Fruit fly (Drosophila melanogaster) whole organism, embryonic: ENCODE results near the gene udt.

ENCODE experiments used
- Ada2b ChIP-seq: fragments of 200-800 bp; sonication (Bioruptor generic); IDR thresholded peaks from 2 replicates; pipeline ENCODE4 v1.3.6; 2022; ENCODE audit warnings: missing biosample characterization, missing genetic modification characterization
- Blimp-1 ChIP-seq: fragments of 200-800 bp; sonication (Bioruptor generic); optimal IDR thresholded peaks from 3 replicates; lab custom pipeline; 2018; ENCODE audit warnings: missing biosample characterization, missing genetic modification characterization, mild to moderate bottlenecking, moderate library complexity, missing genetic modification reagents
- CG10565 ChIP-seq: fragments of 200-800 bp; sonication (Bioruptor generic); optimal IDR thresholded peaks from 3 replicates; lab custom pipeline; 2016; ENCODE audit warnings: missing biosample characterization, mild to moderate bottlenecking, missing genetic modification characterization
- CG11085 ChIP-seq: fragments of 200-800 bp; sonication (Bioruptor generic); IDR thresholded peaks from 2 replicates; pipeline ENCODE4 v1.3.6; 2022; ENCODE audit warnings: missing biosample characterization, missing genetic modification characterization
- CG11093 ChIP-seq: fragments of 200-800 bp; sonication (Bioruptor generic); IDR thresholded peaks from 3 replicates; pipeline ENCODE4 v1.3.6; 2022; ENCODE audit warnings: missing biosample characterization, missing genetic modification characterization
- CG12071 ChIP-seq: fragments of 200-800 bp; sonication (Bioruptor generic); optimal IDR thresholded peaks from 3 replicates; lab custom pipeline; 2018; ENCODE audit warnings: missing biosample characterization, mild to moderate bottlenecking, missing genetic modification characterization
- CG1233 ChIP-seq: fragments of 200-800 bp; sonication (Bioruptor generic); optimal IDR thresholded peaks from 4 replicates; lab custom pipeline; 2018; ENCODE audit warnings: missing biosample characterization, mild to moderate bottlenecking, missing genetic modification characterization
- CG18262 ChIP-seq: fragments of 200-800 bp; optimal IDR thresholded peaks from 3 replicates; lab custom pipeline; 2019; ENCODE audit warnings: missing biosample characterization, mild to moderate bottlenecking, missing genetic modification characterization, moderate library complexity
- CG2678 ChIP-seq: fragments of 200-800 bp; sonication (Bioruptor generic); optimal IDR thresholded peaks from 3 replicates; lab custom pipeline; 2019; ENCODE audit warnings: missing biosample characterization, mild to moderate bottlenecking, missing genetic modification characterization, moderate library complexity
- CG2875 ChIP-seq: fragments of 200-800 bp; sonication (Bioruptor generic); optimal IDR thresholded peaks from 2 replicates; lab custom pipeline; 2017; ENCODE audit warnings: missing biosample characterization, mild to moderate bottlenecking, missing genetic modification characterization, missing genetic modification reagents
- CG2889 ChIP-seq: fragments of 200-800 bp; sonication (Bioruptor generic); IDR thresholded peaks from 3 replicates; pipeline ENCODE4 v1.3.6; 2022; ENCODE audit warnings: missing biosample characterization, missing genetic modification characterization
- CG32772 ChIP-seq: fragments of 200-800 bp; sonication (Bioruptor generic); IDR thresholded peaks from 2 replicates; pipeline ENCODE4 v1.3.6; 2022; ENCODE audit warnings: missing biosample characterization, missing genetic modification characterization
- CG34422 ChIP-seq: fragments of 200-800 bp; sonication (Bioruptor generic); IDR thresholded peaks from 3 replicates; pipeline ENCODE4 v1.3.6; 2022; ENCODE audit warnings: missing biosample characterization, missing genetic modification characterization
- CG3726 ChIP-seq: fragments of 200-800 bp; sonication (Bioruptor generic); IDR thresholded peaks from 3 replicates; pipeline ENCODE4, ENCODE4 v1.3.6; 2022; ENCODE audit warnings: missing biosample characterization, missing genetic modification characterization
- CG3847 ChIP-seq: fragments of 200-800 bp; sonication (Bioruptor generic); IDR thresholded peaks from 2 replicates; pipeline ENCODE4 v1.3.6; 2022; ENCODE audit warnings: missing biosample characterization, missing genetic modification characterization
- CG5180 ChIP-seq: fragments of 200-800 bp; sonication (Bioruptor generic); optimal IDR thresholded peaks from 3 replicates; lab custom pipeline; 2017; ENCODE audit warnings: missing biosample characterization, missing genetic modification characterization, mild to moderate bottlenecking, moderate library complexity, missing genetic modification reagents
- CG7271 ChIP-seq: fragments of 200-800 bp; sonication (Bioruptor generic); optimal IDR thresholded peaks from 2 replicates; lab custom pipeline; 2018; ENCODE audit warnings: missing biosample characterization, mild to moderate bottlenecking, missing genetic modification characterization, moderate library complexity
- CG7839 ChIP-seq: fragments of 200-800 bp; sonication (Bioruptor generic); optimal IDR thresholded peaks from 3 replicates; lab custom pipeline; 2018; ENCODE audit warnings: missing biosample characterization, mild to moderate bottlenecking, missing genetic modification characterization, moderate library complexity
- CG8359 ChIP-seq: fragments of 200-800 bp; sonication (Bioruptor generic); optimal IDR thresholded peaks from 2 replicates; lab custom pipeline; 2017; ENCODE audit warnings: missing biosample characterization, mild to moderate bottlenecking, missing genetic modification characterization, borderline replicate concordance
- CG8478 ChIP-seq: fragments of >200 bp; optimal IDR thresholded peaks from 2 replicates; lab custom pipeline; 2018
- D19B ChIP-seq: fragments of 200-800 bp; sonication (Bioruptor generic); optimal IDR thresholded peaks from 2 replicates; lab custom pipeline; 2017; ENCODE audit warnings: missing biosample characterization, mild to moderate bottlenecking, missing genetic modification characterization
- Dfd ChIP-seq, 2 experiments: fragments of >200 bp; optimal IDR thresholded peaks; 2 replicates each; lab custom pipeline; 2017; ENCODE audit warnings: missing biosample characterization in 2 of 2, missing genetic modification characterization in 2 of 2
- E2f2 ChIP-seq: fragments of 200-800 bp; sonication (Bioruptor generic); IDR thresholded peaks from 2 replicates; pipeline ENCODE4 v1.3.6; 2022; ENCODE audit warnings: missing biosample characterization, missing genetic modification characterization
- Fer2 ChIP-seq: fragments of 200-800 bp; sonication (Bioruptor generic); optimal IDR thresholded peaks from 2 replicates; lab custom pipeline; 2018; ENCODE audit warnings: missing biosample characterization, mild to moderate bottlenecking, missing genetic modification characterization, moderate library complexity
- Hr39 ChIP-seq: fragments of >200 bp; optimal IDR thresholded peaks from 2 replicates; lab custom pipeline; 2017
- Hr78 ChIP-seq, 2 experiments: fragments of 200-800 bp in 1 of 2; fragments of >200 bp in 1 of 2; sonication (Bioruptor generic) in 1 of 2; optimal IDR thresholded peaks; 2 replicates each; lab custom pipeline; 2017 to 2019; ENCODE audit warnings: missing biosample characterization in 2 of 2, missing genetic modification characterization in 2 of 2, mild to moderate bottlenecking in 1 of 2, moderate library complexity in 1 of 2
- Hsf ChIP-seq: fragments of 200-800 bp; sonication (Bioruptor generic); optimal IDR thresholded peaks from 3 replicates; lab custom pipeline; 2016; ENCODE audit warnings: missing biosample characterization, missing genetic modification characterization
- Nf-YB ChIP-seq: fragments of 200-800 bp; sonication (Bioruptor generic); optimal IDR thresholded peaks from 3 replicates; lab custom pipeline; 2019; ENCODE audit warnings: missing biosample characterization, mild to moderate bottlenecking, missing genetic modification characterization, moderate library complexity
- Ravus ChIP-seq: fragments of 200-800 bp; sonication (Bioruptor generic); IDR thresholded peaks from 2 replicates; pipeline ENCODE4 v1.3.6; 2022; ENCODE audit warnings: missing biosample characterization, missing genetic modification characterization
- Sin3A ChIP-seq: fragments of >200 bp; optimal IDR thresholded peaks from 2 replicates; lab custom pipeline; 2018
- aop ChIP-seq: fragments of 200-800 bp; sonication (Bioruptor generic); IDR thresholded peaks from 2 replicates; pipeline ENCODE4 v1.3.6; 2022; ENCODE audit warnings: missing biosample characterization, missing genetic modification characterization
- ase ChIP-seq: fragments of 200-800 bp; sonication (Bioruptor generic); IDR thresholded peaks from 3 replicates; pipeline ENCODE4 v1.3.6; 2022; ENCODE audit warnings: missing biosample characterization, missing genetic modification characterization
- btn ChIP-seq: fragments of 200-800 bp; sonication (Bioruptor generic); optimal IDR thresholded peaks from 2 replicates; lab custom pipeline; 2016; ENCODE audit warnings: missing biosample characterization, missing genetic modification characterization
- caup ChIP-seq: fragments of 200-800 bp; sonication (Bioruptor generic); optimal IDR thresholded peaks from 3 replicates; lab custom pipeline; 2017; ENCODE audit warnings: missing biosample characterization, mild to moderate bottlenecking, missing genetic modification characterization, moderate library complexity; ENCODE audit not compliant: severe bottlenecking
- crol ChIP-seq: fragments of 200-800 bp; sonication (Bioruptor generic); IDR thresholded peaks from 2 replicates; pipeline ENCODE4 v1.3.6; 2022; ENCODE audit warnings: missing biosample characterization, missing genetic modification characterization
- dmrt11E ChIP-seq: fragments of 200-800 bp; sonication (Bioruptor generic); optimal IDR thresholded peaks from 3 replicates; lab custom pipeline; 2018; ENCODE audit warnings: missing biosample characterization, mild to moderate bottlenecking, missing genetic modification characterization, moderate library complexity
- dpn ChIP-seq, 2 experiments: fragments of 200-800 bp; sonication (Bioruptor generic); optimal IDR thresholded peaks; 3 replicates each; lab custom pipeline; 2016; ENCODE audit warnings: missing biosample characterization in 2 of 2, missing genetic modification characterization in 2 of 2
- eve ChIP-seq, 2 experiments: fragments of >200 bp; optimal IDR thresholded peaks; 2 replicates each; lab custom pipeline; 2017; ENCODE audit warnings: missing biosample characterization in 2 of 2, missing genetic modification characterization in 2 of 2
- gsb-n ChIP-seq: fragments of 200-800 bp; sonication (Bioruptor generic); optimal IDR thresholded peaks from 3 replicates; lab custom pipeline; 2018; ENCODE audit warnings: missing biosample characterization, mild to moderate bottlenecking, missing genetic modification characterization
- hth ChIP-seq: fragments of >200 bp; optimal IDR thresholded peaks from 2 replicates; lab custom pipeline; 2017; ENCODE audit warnings: inconsistent platforms
- ind ChIP-seq: fragments of 200-800 bp; sonication (Bioruptor generic); optimal IDR thresholded peaks from 3 replicates; lab custom pipeline; 2016; ENCODE audit warnings: missing biosample characterization, missing genetic modification characterization
- kah ChIP-seq: fragments of 200-800 bp; sonication (Bioruptor generic); optimal IDR thresholded peaks from 2 replicates; lab custom pipeline; 2018; ENCODE audit warnings: missing biosample characterization, mild to moderate bottlenecking, missing genetic modification characterization
- klu ChIP-seq: fragments of 200-800 bp; sonication (Bioruptor generic); IDR thresholded peaks from 2 replicates; pipeline ENCODE4 v1.3.6; 2022; ENCODE audit warnings: missing biosample characterization, missing genetic modification characterization
- lov ChIP-seq, 2 experiments: fragments of 200-800 bp in 1 of 2; fragments of >200 bp in 1 of 2; sonication (Bioruptor generic) in 1 of 2; IDR thresholded peaks in 1 of 2; optimal IDR thresholded peaks in 1 of 2; 2 replicates in 1 of 2; 3 replicates in 1 of 2; pipeline versions ENCODE4 v1.3.6 to Lab custom; 2017 to 2022; ENCODE audit warnings: missing biosample characterization in 1 of 2, missing genetic modification characterization in 1 of 2
- mam ChIP-seq: fragments of 200-800 bp; sonication (Bioruptor generic); optimal IDR thresholded peaks from 3 replicates; lab custom pipeline; 2016; ENCODE audit warnings: missing biosample characterization, missing genetic modification characterization
- nerfin-2 ChIP-seq: fragments of 200-800 bp; sonication (Bioruptor generic); IDR thresholded peaks from 2 replicates; pipeline ENCODE4 v1.3.6; 2022; ENCODE audit warnings: missing biosample characterization, missing genetic modification characterization; ENCODE audit not compliant: partially characterized antibody
- sens ChIP-seq: fragments of 200-800 bp; sonication (Bioruptor generic); peaks from one replicate; lab custom pipeline; 2016; ENCODE audit warnings: missing biosample characterization, missing genetic modification characterization
- sna ChIP-seq: fragments of 200-800 bp; sonication (Bioruptor generic); IDR thresholded peaks from 2 replicates; pipeline ENCODE4 v1.3.6; 2022; ENCODE audit warnings: missing biosample characterization, missing genetic modification characterization; ENCODE audit not compliant: partially characterized antibody
- tll ChIP-seq, 2 experiments: fragments of 200-800 bp in 1 of 2; fragments of >200 bp in 1 of 2; sonication (Bioruptor generic) in 1 of 2; optimal IDR thresholded peaks; 2 replicates each; lab custom pipeline; 2017 to 2019; ENCODE audit warnings: missing biosample characterization in 2 of 2, missing genetic modification characterization in 2 of 2, mild to moderate bottlenecking in 1 of 2, moderate library complexity in 1 of 2
- zen2 ChIP-seq: fragments of 200-800 bp; sonication (Bioruptor generic); IDR thresholded peaks from 3 replicates; pipeline ENCODE4 v1.3.6; 2022; ENCODE audit warnings: missing biosample characterization, missing genetic modification characterization; ENCODE audit not compliant: partially characterized antibody

Gene udt

DNA sequence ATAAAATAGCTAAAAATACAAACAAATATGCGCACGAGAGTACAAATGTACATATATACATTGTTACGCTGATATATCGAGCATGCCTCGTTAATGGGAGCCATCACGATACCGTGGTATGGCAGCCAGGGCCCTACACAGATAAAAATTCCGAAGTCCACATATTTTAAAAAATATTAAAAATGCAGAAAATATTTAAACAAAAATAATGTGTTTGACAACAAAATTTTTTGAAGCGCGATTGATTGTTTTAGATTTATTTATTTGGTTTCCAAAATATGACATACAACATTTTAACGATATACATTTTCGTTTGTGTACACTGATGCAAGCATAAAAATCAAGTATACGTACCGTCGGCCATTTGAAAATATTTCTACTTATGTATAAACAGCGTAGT is 36.3 kb downstream of the udt start (continued):
- TF ChIP-seq CG12071 (GFP tag; lab: Kevin White, UChicago), result peak; percentile 60
- TF ChIP-seq CG7271 (tag; lab: Kevin White, UChicago), result no peak
- TF ChIP-seq klu (GFP tag; lab: Robert Waterston, UW), result peak; percentile 77
- peak; percentile 85 for TF ChIP-seq CG7839
- TF ChIP-seq sna, result no peak
- no peak for TF ChIP-seq CG3726 (GFP tag; lab: Robert Waterston, UW)
- peak; percentile 65 for TF ChIP-seq CG18262 (tag; lab: Kevin White, UChicago)
- TF ChIP-seq btn (GFP tag; lab: Kevin White, UChicago), result peak; percentile 1
- TF ChIP-seq mam (GFP tag; lab: Kevin White, UChicago), result peak; percentile 85
- TF ChIP-seq sens, result peak; percentile 87
- no peak for TF ChIP-seq zen2 (GFP tag; lab: Robert Waterston, UW)
- TF ChIP-seq CG32772 (GFP tag; lab: Robert Waterston, UW), result peak; percentile 68; the same call in 1 of the 2 replicates
- no peak for TF ChIP-seq CG8478 (lab: Kevin White, UChicago)
- TF ChIP-seq Hsf (GFP tag; lab: Kevin White, UChicago), result peak; percentile 74
- no peak for TF ChIP-seq Hr39
- TF ChIP-seq crol (GFP tag; lab: Robert Waterston, UW), result no peak
- peak; percentile 62; the same call in 1 of the 2 replicates for TF ChIP-seq CG11085 (GFP tag; lab: Robert Waterston, UW)
- TF ChIP-seq CG8359 (GFP tag; lab: Kevin White, UChicago), result peak; percentile 2
- peak; percentile 55 for TF ChIP-seq Ravus (GFP tag; lab: Robert Waterston, UW)
- no peak for TF ChIP-seq Sin3A
- no peak for TF ChIP-seq hth (lab: Kevin White, UChicago)
- TF ChIP-seq Hr78 (GFP tag; optimal IDR thresholded peaks at IDR 0.05; lab: Kevin White, UChicago), result no peak
- peak; percentile 76 for TF ChIP-seq CG3847
- TF ChIP-seq Ada2b, result peak; percentile 85
- TF ChIP-seq gsb-n, result peak; percentile 4
- no peak for TF ChIP-seq tll (GFP tag; optimal IDR thresholded peaks at IDR 0.05; lab: Kevin White, UChicago)
- peak; percentile 45 for TF ChIP-seq Fer2 (tag; lab: Kevin White, UChicago)
- no peak for TF ChIP-seq lov (optimal IDR thresholded peaks at IDR 0.05; lab: Kevin White, UChicago)
- TF ChIP-seq lov (GFP tag; IDR thresholded peaks at IDR 0.05; lab: Robert Waterston, UW), result no peak
- no peak for TF ChIP-seq aop (GFP tag; lab: Robert Waterston, UW)
- TF ChIP-seq Blimp-1, result peak; percentile 57
- peak; percentile 82 for TF ChIP-seq ind (GFP tag; lab: Kevin White, UChicago)
- TF ChIP-seq CG10565, result no peak
- TF ChIP-seq CG11093, result 0 out of 3 replicates have a peak, but pooled peaks have one; percentile 18
- peak; percentile 56; the same call in 1 of the 2 replicates for TF ChIP-seq E2f2 (GFP tag; lab: Robert Waterston, UW)
- TF ChIP-seq dpn (GFP tag; optimal IDR thresholded peaks at IDR 0.05; lab: Kevin White, UChicago), result peak; percentile 65 to 73
- peak; percentile 90 for TF ChIP-seq CG2678 (tag; lab: Kevin White, UChicago)
- TF ChIP-seq CG1233 (GFP tag; lab: Kevin White, UChicago), result peak; percentile 70
- no peak for TF ChIP-seq CG5180 (GFP tag; lab: Kevin White, UChicago)
- peak; percentile 64 for TF ChIP-seq Nf-YB
- peak; percentile 78; the same call in 1 of the 3 replicates for TF ChIP-seq CG2889 (GFP tag; lab: Robert Waterston, UW)
- no peak; the same call in 2 of the 3 replicates for TF ChIP-seq CG34422 (GFP tag; lab: Robert Waterston, UW)
- no peak; the same call in 2 of the 3 replicates for TF ChIP-seq ase (GFP tag; lab: Robert Waterston, UW)
- TF ChIP-seq Dfd (GFP tag; optimal IDR thresholded peaks at IDR 0.05; lab: Kevin White, UChicago), result no peak
- TF ChIP-seq dmrt11E (tag; lab: Kevin White, UChicago), result peak; percentile 5
- TF ChIP-seq CG2875, result no peak
- no peak for TF ChIP-seq nerfin-2 (GFP tag; lab: Robert Waterston, UW)
- peak in 1 of 2 experiments; percentile 11 for TF ChIP-seq eve (GFP tag; optimal IDR thresholded peaks at IDR 0.05; lab: Kevin White, UChicago)
- peak; percentile 76 for TF ChIP-seq D19B (GFP tag; lab: Kevin White, UChicago)
- peak; percentile 84 for TF ChIP-seq caup (GFP tag; lab: Kevin White, UChicago)
- TF ChIP-seq kah (GFP tag; lab: Kevin White, UChicago), result no peak
